Fruit fly (Drosophila melanogaster) whole organism, wandering third instar larva: Measurements from ENCODE around the gene CG31418.

Experiments used
- Abd-B ChIP-seq: fragments of >200 bp; optimal IDR thresholded peaks from 2 replicates; lab custom pipeline; 2017; ENCODE audit warnings: missing biosample characterization, missing genetic modification characterization
- CG9705 ChIP-seq: fragments of 200-800 bp; sonication (Bioruptor generic); optimal IDR thresholded peaks from 2 replicates; lab custom pipeline; 2018; ENCODE audit warnings: missing biosample characterization, mild to moderate bottlenecking, missing genetic modification characterization
- Dfd ChIP-seq: fragments of >200 bp; optimal IDR thresholded peaks from 2 replicates; lab custom pipeline; 2017; ENCODE audit warnings: missing biosample characterization, missing genetic modification characterization
- Hnf4 ChIP-seq: fragments of 200-800 bp; sonication (Bioruptor generic); optimal IDR thresholded peaks from 2 replicates; lab custom pipeline; 2016; ENCODE audit warnings: missing biosample characterization, mild to moderate bottlenecking, missing genetic modification characterization
- Hr83 ChIP-seq: fragments of 200-300 bp; sonication (Bioruptor generic); optimal IDR thresholded peaks from 2 replicates; lab custom pipeline; 2016; ENCODE audit warnings: missing biosample characterization, mild to moderate bottlenecking, missing genetic modification characterization, moderate library complexity; ENCODE audit not compliant: poor library complexity, severe bottlenecking
- Jra ChIP-seq: sonication (Bioruptor generic); optimal IDR thresholded peaks from 2 replicates; lab custom pipeline; 2016; ENCODE audit warnings: missing biosample characterization, missing genetic modification characterization
- OdsH ChIP-seq: fragments of 200-800 bp; sonication (Bioruptor generic); optimal IDR thresholded peaks from 2 replicates; lab custom pipeline; 2016; ENCODE audit warnings: missing biosample characterization, mild to moderate bottlenecking, missing genetic modification characterization
- Sp1 ChIP-seq: fragments of 200-800 bp; sonication (Bioruptor generic); optimal IDR thresholded peaks from 3 replicates; lab custom pipeline; 2019; ENCODE audit warnings: missing biosample characterization, mild to moderate bottlenecking, missing genetic modification characterization, moderate library complexity
- dl ChIP-seq, 2 experiments: fragments of 175-275, 200-275 bp in 1 of 2; fragments of 200-275 bp in 1 of 2; sonication (Bioruptor generic); optimal IDR thresholded peaks; lab custom pipeline; 2018; ENCODE audit warnings: mild to moderate bottlenecking in 2 of 2, missing biosample characterization in 2 of 2, missing genetic modification characterization in 2 of 2, moderate library complexity in 2 of 2; ENCODE audit not compliant: partially characterized antibody in 2 of 2, insufficient read depth in 1 of 2
- dsf ChIP-seq: sonication (Bioruptor generic); optimal IDR thresholded peaks from 2 replicates; lab custom pipeline; 2016; ENCODE audit warnings: missing biosample characterization, missing genetic modification characterization, borderline replicate concordance
- ey ChIP-seq: fragments of 200-800 bp; sonication (Bioruptor generic); optimal IDR thresholded peaks from 2 replicates; lab custom pipeline; 2016; ENCODE audit warnings: missing biosample characterization, missing genetic modification characterization
- h ChIP-seq: fragments of 200-800 bp; sonication (Bioruptor generic); optimal IDR thresholded peaks from 3 replicates; lab custom pipeline; 2016; ENCODE audit warnings: missing biosample characterization, mild to moderate bottlenecking, missing genetic modification characterization
- jim ChIP-seq: fragments of 175-275, 200-325 bp; sonication (Bioruptor generic); optimal IDR thresholded peaks from 2 replicates; lab custom pipeline; 2016; ENCODE audit warnings: missing biosample characterization, mild to moderate bottlenecking, missing genetic modification characterization
- lola ChIP-seq: fragments of >200 bp; optimal IDR thresholded peaks from 2 replicates; lab custom pipeline; 2017; ENCODE audit warnings: missing biosample characterization, missing genetic modification characterization
- pan ChIP-seq: fragments of >200 bp; optimal IDR thresholded peaks from 2 replicates; lab custom pipeline; 2017
- psq ChIP-seq: fragments of 200-800 bp; sonication (Bioruptor generic); optimal IDR thresholded peaks from 3 replicates; lab custom pipeline; 2017; ENCODE audit warnings: missing biosample characterization, mild to moderate bottlenecking, missing genetic modification characterization, moderate library complexity
- sage ChIP-seq: fragments of 200-800 bp; sonication (Bioruptor generic); optimal IDR thresholded peaks from 2 replicates; lab custom pipeline; 2016; ENCODE audit warnings: missing biosample characterization, mild to moderate bottlenecking, missing genetic modification characterization
- tai ChIP-seq: sonication (Bioruptor generic); optimal IDR thresholded peaks from 2 replicates; lab custom pipeline; 2016; ENCODE audit warnings: missing biosample characterization, missing genetic modification characterization
- usp ChIP-seq: fragments of >200 bp; optimal IDR thresholded peaks from 2 replicates; lab custom pipeline; 2017; ENCODE audit warnings: missing biosample characterization, missing genetic modification characterization
- woc ChIP-seq: sonication (Bioruptor generic); optimal IDR thresholded peaks from 2 replicates; lab custom pipeline; 2016; ENCODE audit warnings: missing biosample characterization, mild to moderate bottlenecking, missing genetic modification characterization

Gene CG31418

DNA sequence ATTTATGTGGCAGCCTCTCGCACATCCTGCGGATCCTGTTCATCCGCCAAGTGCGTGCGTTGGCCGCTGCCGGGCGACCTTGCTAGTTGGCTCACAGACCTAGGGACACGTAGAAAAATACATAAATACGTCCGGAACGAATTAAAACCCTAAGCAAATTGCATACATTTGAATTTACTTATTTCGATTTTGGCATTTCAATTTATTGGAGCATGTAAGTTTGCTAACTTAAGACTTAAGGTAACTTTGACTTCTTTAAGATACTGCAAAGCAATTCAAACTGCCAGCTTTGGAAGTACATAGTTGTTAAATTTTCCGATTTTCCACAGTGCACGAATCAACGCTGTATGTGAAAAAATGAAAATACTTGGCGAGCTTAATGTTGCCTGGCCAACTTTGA lies 29.6 kb upstream of the CG31418 start, which contains the start of gene CG44259:
TSS of gene CG44259 (minus strand) at position 101 of the 400 bp plus-strand sequence.
- no peak for TF ChIP-seq pan
- no peak for TF ChIP-seq Jra (GFP tag; lab: Kevin White, UChicago)
- no peak for TF ChIP-seq h (GFP tag; lab: Kevin White, UChicago)
- TF ChIP-seq dsf (GFP tag; lab: Kevin White, UChicago) = no peak
- no peak for TF ChIP-seq Sp1 (GFP tag; lab: Kevin White, UChicago)

DNA sequence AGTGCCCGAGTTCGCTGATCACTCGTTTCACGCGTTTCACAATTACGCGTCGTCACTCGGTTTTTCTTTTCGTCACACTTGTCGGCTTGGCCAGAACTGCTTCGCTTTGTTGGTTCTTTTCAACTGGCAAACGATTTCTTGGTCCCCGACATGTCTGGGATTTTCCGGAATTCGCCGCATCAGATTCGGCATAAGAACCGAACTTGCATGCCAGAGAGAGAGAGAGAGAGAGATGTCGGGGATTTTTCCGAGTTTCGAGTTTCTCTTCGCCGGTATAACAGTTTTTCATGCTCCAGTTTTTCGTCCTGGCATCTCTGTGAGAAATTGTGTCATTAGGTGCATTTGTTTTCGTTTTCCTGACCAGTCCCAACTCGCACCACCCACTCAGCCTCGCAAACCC lies 18.6 kb upstream of the CG31418 start, which contains the start of the genes beat-IIb and CG44257:
TSS of gene beat-IIb (minus strand) at position 101 of the 400 bp plus-strand sequence.
TSS of gene CG44257 (plus strand) at position 330 of the 400 bp plus-strand sequence.
- no peak for TF ChIP-seq ey (GFP tag; lab: Kevin White, UChicago)
- no peak for TF ChIP-seq psq (GFP tag; lab: Kevin White, UChicago)
- TF ChIP-seq sage (GFP tag; lab: Kevin White, UChicago) = no peak
- TF ChIP-seq Hr83 = no peak
- TF ChIP-seq Hnf4 = no peak
- no peak for TF ChIP-seq tai (GFP tag; lab: Kevin White, UChicago)
- TF ChIP-seq lola (GFP tag; lab: Kevin White, UChicago) = no peak

DNA sequence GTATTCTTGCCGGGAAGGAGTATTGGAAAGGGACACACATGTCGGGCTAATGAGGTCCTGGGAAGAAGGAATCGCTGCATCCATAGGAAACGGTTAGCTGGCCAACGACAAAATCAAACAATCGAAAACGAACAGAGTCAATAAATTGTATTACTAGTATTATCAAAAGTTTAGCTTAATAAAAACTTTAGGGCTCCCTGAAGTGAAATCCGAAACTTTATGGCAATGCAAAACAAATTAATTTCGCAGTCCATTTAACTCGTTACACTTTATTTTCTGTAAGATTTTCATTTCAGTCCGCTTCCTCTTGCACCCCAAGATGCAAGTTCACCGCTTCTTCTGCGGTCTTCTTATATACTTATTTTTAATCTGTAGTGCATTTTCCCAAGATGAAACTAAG lies 753 bp downstream of the CG31418 start, which contains the start of gene CG31419:
TSS of gene CG31419 (plus strand) at position 301 of the 400 bp plus-strand sequence.
- TF ChIP-seq dl (GFP tag; optimal IDR thresholded peaks at IDR 0.05; lab: Kevin White, UChicago; ENCODE audit: insufficient read depth in 1 of 2, partially characterized antibody in 2 of 2) = no peak
- TF ChIP-seq Abd-B (GFP tag; lab: Kevin White, UChicago) = no peak
- no peak for TF ChIP-seq tai (GFP tag; lab: Kevin White, UChicago)
- TF ChIP-seq OdsH = no peak

DNA sequence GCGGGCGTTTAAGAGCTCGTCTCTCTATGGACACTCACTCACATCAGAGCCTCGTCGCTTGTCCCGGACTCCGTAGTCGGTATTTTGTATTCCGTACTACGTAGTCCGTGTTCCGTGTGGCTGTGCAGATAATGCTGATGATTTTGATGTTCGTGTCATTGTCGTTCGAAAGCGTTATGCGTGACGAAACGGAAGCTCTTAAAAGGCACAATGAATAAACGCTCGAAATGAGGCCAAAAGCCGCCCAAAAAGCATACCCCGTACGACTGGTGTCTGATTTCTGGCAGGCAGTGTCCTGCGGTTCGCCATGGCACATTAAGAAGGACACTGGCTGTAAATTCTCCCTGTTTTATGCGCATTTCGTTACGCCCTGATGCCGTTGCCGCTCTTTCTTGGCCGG lies 5.5 kb downstream of the CG31418 start:
- TF ChIP-seq lola (GFP tag; lab: Kevin White, UChicago) (no peak), ey (GFP tag; lab: Kevin White, UChicago) (no peak), woc (no peak), dsf (GFP tag; lab: Kevin White, UChicago) (no peak), psq (GFP tag; lab: Kevin White, UChicago) (no peak), jim (GFP tag; lab: Kevin White, UChicago) (no peak), CG9705 (GFP tag; lab: Kevin White, UChicago) (no peak), sage (GFP tag; lab: Kevin White, UChicago) (no peak), Dfd (GFP tag; lab: Kevin White, UChicago) (no peak), Jra (GFP tag; lab: Kevin White, UChicago) (no peak), usp (GFP tag; lab: Kevin White, UChicago) (no peak)
